Fruit fly (Drosophila melanogaster) whole organism, embryonic: Measurements from ENCODE around the gene Ir7g.

Source experiments
- Antp ChIP-seq: fragments of 200-800 bp; sonication (Bioruptor generic); optimal IDR thresholded peaks from 3 replicates; lab custom pipeline; 2016; ENCODE audit warnings: missing biosample characterization, missing genetic modification characterization
- Awh ChIP-seq: fragments of 200-800 bp; sonication (Bioruptor generic); IDR thresholded peaks from 2 replicates; pipeline ENCODE4, ENCODE4 v1.3.6; 2022; ENCODE audit warnings: missing biosample characterization, missing genetic modification characterization
- B-H2 ChIP-seq: fragments of 200-800 bp; sonication (Bioruptor generic); optimal IDR thresholded peaks from 2 replicates; lab custom pipeline; 2018; ENCODE audit warnings: missing biosample characterization, mild to moderate bottlenecking, missing genetic modification characterization
- CG10366 ChIP-seq: fragments of 200-800 bp; sonication (Bioruptor generic); IDR thresholded peaks from 2 replicates; pipeline ENCODE4 v1.3.6; 2022; ENCODE audit warnings: missing biosample characterization, missing genetic modification characterization
- CG11085 ChIP-seq: fragments of 200-800 bp; sonication (Bioruptor generic); IDR thresholded peaks from 2 replicates; pipeline ENCODE4 v1.3.6; 2022; ENCODE audit warnings: missing biosample characterization, missing genetic modification characterization
- CG14050 ChIP-seq: fragments of 200-800 bp; sonication (Bioruptor generic); IDR thresholded peaks from 3 replicates; pipeline ENCODE4 v1.3.6; 2022; ENCODE audit warnings: missing biosample characterization, missing genetic modification characterization
- CG14710 ChIP-seq: fragments of 200-800 bp; sonication (Bioruptor generic); optimal IDR thresholded peaks from 3 replicates; lab custom pipeline; 2019; ENCODE audit warnings: missing biosample characterization, mild to moderate bottlenecking, missing genetic modification characterization, moderate library complexity
- CG1529 ChIP-seq: fragments of 200-800 bp; sonication (Bioruptor generic); optimal IDR thresholded peaks from 3 replicates; lab custom pipeline; 2018; ENCODE audit warnings: missing biosample characterization, missing genetic modification characterization
- CG15479 ChIP-seq: fragments of 200-800 bp; sonication (Bioruptor generic); optimal IDR thresholded peaks from 3 replicates; lab custom pipeline; 2019; ENCODE audit warnings: missing biosample characterization, mild to moderate bottlenecking, missing genetic modification characterization, moderate library complexity
- CG17328 ChIP-seq: fragments of 200-800 bp; sonication (Bioruptor generic); IDR thresholded peaks from 2 replicates; pipeline ENCODE4 v1.3.6; 2022; ENCODE audit warnings: missing biosample characterization, missing genetic modification characterization
- CG17568 ChIP-seq: fragments of 200-800 bp; sonication (Bioruptor generic); optimal IDR thresholded peaks from 2 replicates; lab custom pipeline; 2018; ENCODE audit warnings: missing biosample characterization, mild to moderate bottlenecking, missing genetic modification characterization, moderate library complexity
- CG17802 ChIP-seq: fragments of 200-800 bp; sonication (Bioruptor generic); optimal IDR thresholded peaks from 2 replicates; lab custom pipeline; 2018; ENCODE audit warnings: missing biosample characterization, mild to moderate bottlenecking, missing genetic modification characterization, moderate library complexity
- CG18619 ChIP-seq: fragments of 200-800 bp; sonication (Bioruptor generic); optimal IDR thresholded peaks from 3 replicates; lab custom pipeline; 2017; ENCODE audit warnings: missing biosample characterization, mild to moderate bottlenecking, missing genetic modification characterization
- CG2678 ChIP-seq: fragments of 200-800 bp; sonication (Bioruptor generic); optimal IDR thresholded peaks from 3 replicates; lab custom pipeline; 2019; ENCODE audit warnings: missing biosample characterization, mild to moderate bottlenecking, missing genetic modification characterization, moderate library complexity
- CG2875 ChIP-seq: fragments of 200-800 bp; sonication (Bioruptor generic); optimal IDR thresholded peaks from 2 replicates; lab custom pipeline; 2017; ENCODE audit warnings: missing biosample characterization, mild to moderate bottlenecking, missing genetic modification characterization, missing genetic modification reagents
- CG30431 ChIP-seq: fragments of 200-800 bp; sonication (Bioruptor generic); optimal IDR thresholded peaks from 2 replicates; lab custom pipeline; 2017; ENCODE audit warnings: missing biosample characterization, missing genetic modification characterization
- CG3163 ChIP-seq: fragments of 200-800 bp; sonication (Bioruptor generic); optimal IDR thresholded peaks from 3 replicates; lab custom pipeline; 2016; ENCODE audit warnings: missing biosample characterization, missing genetic modification characterization
- CG3407 ChIP-seq: fragments of 200-800 bp; sonication (Bioruptor generic); optimal IDR thresholded peaks from 2 replicates; lab custom pipeline; 2018; ENCODE audit warnings: missing biosample characterization, mild to moderate bottlenecking, missing genetic modification characterization
- CG42726 ChIP-seq: fragments of 200-800 bp; sonication (Bioruptor generic); IDR thresholded peaks from 2 replicates; pipeline ENCODE4 v1.3.6; 2022; ENCODE audit warnings: missing biosample characterization, missing genetic modification characterization; ENCODE audit not compliant: partially characterized antibody
- CG43689 ChIP-seq: fragments of 200-800 bp; sonication (Bioruptor generic); IDR thresholded peaks from 2 replicates; pipeline ENCODE4 v1.3.6; 2022; ENCODE audit warnings: missing biosample characterization, missing genetic modification characterization
- CG5180 ChIP-seq: fragments of 200-800 bp; sonication (Bioruptor generic); optimal IDR thresholded peaks from 3 replicates; lab custom pipeline; 2017; ENCODE audit warnings: missing biosample characterization, missing genetic modification characterization, mild to moderate bottlenecking, moderate library complexity, missing genetic modification reagents
- CG6813 ChIP-seq: fragments of 200-800 bp; sonication (Bioruptor generic); optimal IDR thresholded peaks from 2 replicates; lab custom pipeline; 2017; ENCODE audit warnings: missing biosample characterization, missing genetic modification characterization, mild to moderate bottlenecking, moderate library complexity, missing genetic modification reagents
- CG6854 ChIP-seq: fragments of 200-800 bp; sonication (Bioruptor generic); optimal IDR thresholded peaks from 3 replicates; lab custom pipeline; 2017; ENCODE audit warnings: missing biosample characterization, mild to moderate bottlenecking, missing genetic modification characterization
- Dref ChIP-seq: fragments of 200-800 bp; sonication (Bioruptor generic); IDR thresholded peaks from 2 replicates; pipeline ENCODE4 v1.3.6; 2022; ENCODE audit warnings: missing biosample characterization, missing genetic modification characterization
- Drgx ChIP-seq: fragments of 200-800 bp; sonication (Bioruptor generic); IDR thresholded peaks from 2 replicates; pipeline ENCODE4 v1.3.6; 2022; ENCODE audit warnings: missing biosample characterization, missing genetic modification characterization
- Elba2 ChIP-seq: fragments of 200-800 bp; sonication (Bioruptor generic); optimal IDR thresholded peaks from 3 replicates; lab custom pipeline; 2016; ENCODE audit warnings: missing biosample characterization, missing genetic modification characterization
- Hr51 ChIP-seq, 2 experiments: fragments of 200-800 bp; sonication (Bioruptor generic); optimal IDR thresholded peaks; 2 replicates in 1 of 2; 3 replicates in 1 of 2; lab custom pipeline; 2016 to 2018; ENCODE audit warnings: missing biosample characterization in 2 of 2, missing genetic modification characterization in 2 of 2, mild to moderate bottlenecking in 1 of 2, moderate library complexity in 1 of 2
- Hsf ChIP-seq: fragments of 200-800 bp; sonication (Bioruptor generic); optimal IDR thresholded peaks from 3 replicates; lab custom pipeline; 2016; ENCODE audit warnings: missing biosample characterization, missing genetic modification characterization
- Med ChIP-seq: fragments of 200-800 bp; sonication (Bioruptor generic); peaks from one replicate; lab custom pipeline; 2016; ENCODE audit warnings: missing biosample characterization, missing genetic modification characterization, mild to moderate bottlenecking, inconsistent platforms, moderate library complexity
- Nf-YC ChIP-seq: fragments of 200-800 bp; optimal IDR thresholded peaks from 3 replicates; lab custom pipeline; 2019; ENCODE audit warnings: missing biosample characterization, mild to moderate bottlenecking, missing genetic modification characterization, moderate library complexity
- Opbp ChIP-seq: fragments of 200-800 bp; sonication (Bioruptor generic); IDR thresholded peaks from 3 replicates; pipeline ENCODE4 v1.3.6; 2022; ENCODE audit warnings: missing biosample characterization, missing genetic modification characterization; ENCODE audit not compliant: partially characterized antibody
- Xbp1 ChIP-seq: fragments of 200-800 bp; sonication (Bioruptor generic); optimal IDR thresholded peaks from 3 replicates; lab custom pipeline; 2016; ENCODE audit warnings: missing biosample characterization, mild to moderate bottlenecking, missing genetic modification characterization
- btn ChIP-seq: fragments of 200-800 bp; sonication (Bioruptor generic); optimal IDR thresholded peaks from 2 replicates; lab custom pipeline; 2016; ENCODE audit warnings: missing biosample characterization, missing genetic modification characterization
- cad ChIP-seq: fragments of >200 bp; optimal IDR thresholded peaks from 2 replicates; lab custom pipeline; 2017; ENCODE audit warnings: missing biosample characterization, missing genetic modification characterization
- en ChIP-seq: fragments of 200-800 bp; sonication (Bioruptor generic); optimal IDR thresholded peaks from 2 replicates; lab custom pipeline; 2016; ENCODE audit warnings: missing biosample characterization, missing genetic modification characterization
- fd96Cb ChIP-seq: fragments of 200-800 bp; sonication (Bioruptor generic); optimal IDR thresholded peaks from 2 replicates; lab custom pipeline; 2018; ENCODE audit warnings: missing biosample characterization, mild to moderate bottlenecking, missing genetic modification characterization, moderate library complexity
- gcm ChIP-seq: fragments of 200-800 bp; sonication (Bioruptor generic); optimal IDR thresholded peaks from 2 replicates; lab custom pipeline; 2019; ENCODE audit warnings: missing biosample characterization, mild to moderate bottlenecking, missing genetic modification characterization, moderate library complexity
- grau ChIP-seq: fragments of 200-800 bp; optimal IDR thresholded peaks from 3 replicates; lab custom pipeline; 2019; ENCODE audit warnings: missing biosample characterization, mild to moderate bottlenecking, missing genetic modification characterization, moderate library complexity
- hbn ChIP-seq: fragments of 200-800 bp; sonication (Bioruptor generic); IDR thresholded peaks from 2 replicates; pipeline ENCODE4 v1.3.6; 2022; ENCODE audit warnings: missing biosample characterization, missing genetic modification characterization; ENCODE audit not compliant: partially characterized antibody
- lov ChIP-seq, 2 experiments: fragments of 200-800 bp in 1 of 2; fragments of >200 bp in 1 of 2; sonication (Bioruptor generic) in 1 of 2; IDR thresholded peaks in 1 of 2; optimal IDR thresholded peaks in 1 of 2; 2 replicates in 1 of 2; 3 replicates in 1 of 2; pipeline versions ENCODE4 v1.3.6 to Lab custom; 2017 to 2022; ENCODE audit warnings: missing biosample characterization in 1 of 2, missing genetic modification characterization in 1 of 2
- nerfin-2 ChIP-seq: fragments of 200-800 bp; sonication (Bioruptor generic); IDR thresholded peaks from 2 replicates; pipeline ENCODE4 v1.3.6; 2022; ENCODE audit warnings: missing biosample characterization, missing genetic modification characterization; ENCODE audit not compliant: partially characterized antibody
- repo ChIP-seq: fragments of 200-800 bp; sonication (Bioruptor generic); optimal IDR thresholded peaks from 2 replicates; lab custom pipeline; 2016; ENCODE audit warnings: missing biosample characterization, missing genetic modification characterization
- scrt ChIP-seq: fragments of 200-800 bp; sonication (Bioruptor generic); optimal IDR thresholded peaks from 2 replicates; lab custom pipeline; 2018; ENCODE audit warnings: missing biosample characterization, mild to moderate bottlenecking, missing genetic modification characterization, moderate library complexity
- so ChIP-seq: fragments of 200-800 bp; sonication (Bioruptor generic); IDR thresholded peaks from 3 replicates; pipeline ENCODE4 v1.3.6; 2022; ENCODE audit warnings: missing biosample characterization, missing genetic modification characterization
- sqz ChIP-seq: fragments of 200-800 bp; sonication (Bioruptor generic); optimal IDR thresholded peaks from 3 replicates; lab custom pipeline; 2018; ENCODE audit warnings: missing biosample characterization, mild to moderate bottlenecking, missing genetic modification characterization
- stwl ChIP-seq: fragments of 200-800 bp; sonication (Bioruptor generic); optimal IDR thresholded peaks from 3 replicates; lab custom pipeline; 2018; ENCODE audit warnings: missing biosample characterization, mild to moderate bottlenecking, missing genetic modification characterization, moderate library complexity
- tgo ChIP-seq: fragments of 200-800 bp; sonication (Bioruptor generic); IDR thresholded peaks from 3 replicates; pipeline ENCODE4 v1.3.6; 2022; ENCODE audit warnings: missing biosample characterization, missing genetic modification characterization
- tx ChIP-seq: fragments of 200-800 bp; sonication (Bioruptor generic); optimal IDR thresholded peaks from 2 replicates; lab custom pipeline; 2016; ENCODE audit warnings: missing biosample characterization, missing genetic modification characterization
- usp ChIP-seq: fragments of >200 bp; optimal IDR thresholded peaks from 2 replicates; lab custom pipeline; 2017; ENCODE audit warnings: missing biosample characterization, missing genetic modification characterization
- yki ChIP-seq: fragments of >200 bp; optimal IDR thresholded peaks from 3 replicates; lab custom pipeline; 2018

Gene Ir7g

dm6 chrX:7934679-7935078 lies 50.2 kb downstream of the Ir7g start, which contains the start of gene RpS14b (continued):
- peak; percentile 47 for TF ChIP-seq CG6813 (GFP tag; lab: Kevin White, UChicago)
- peak; percentile 40 for TF ChIP-seq CG3407 (GFP tag; lab: Kevin White, UChicago)
- peak; percentile 8; the same call in 1 of the 2 replicates for TF ChIP-seq CG43689 (GFP tag; lab: Robert Waterston, UW)
- TF ChIP-seq Awh (GFP tag; lab: Robert Waterston, UW): no peak
- peak; percentile 96 for TF ChIP-seq Med (GFP tag; lab: Kevin White, UChicago)
- TF ChIP-seq CG6854 (GFP tag; lab: Kevin White, UChicago): peak; percentile 32
- peak; percentile 72; the same call in 1 of the 3 replicates for TF ChIP-seq so (GFP tag; lab: Robert Waterston, UW)
- TF ChIP-seq Xbp1 (GFP tag; lab: Kevin White, UChicago): peak; percentile 62
- peak; percentile 66 for TF ChIP-seq hbn (GFP tag; lab: Robert Waterston, UW)
- peak; percentile 31 for TF ChIP-seq CG2678 (tag; lab: Kevin White, UChicago)
- peak; percentile 28 for TF ChIP-seq repo (GFP tag; lab: Kevin White, UChicago)
- peak; percentile 36 for TF ChIP-seq grau (tag; lab: Kevin White, UChicago)
- peak; percentile 57 for TF ChIP-seq CG18619 (GFP tag; lab: Kevin White, UChicago)
- TF ChIP-seq gcm (GFP tag; lab: Kevin White, UChicago): peak; percentile 18
- no peak for TF ChIP-seq usp
- TF ChIP-seq CG15479 (GFP tag; lab: Kevin White, UChicago): peak; percentile 81
- peak; percentile 78 for TF ChIP-seq Opbp
- peak; percentile 54 for TF ChIP-seq Antp (GFP tag; lab: Kevin White, UChicago)
- peak; percentile 79 for TF ChIP-seq CG17328
- peak; percentile 70; the same call in 1 of the 2 replicates for TF ChIP-seq CG42726 (GFP tag; lab: Robert Waterston, UW)
- TF ChIP-seq Hsf (GFP tag; lab: Kevin White, UChicago): peak; percentile 70
- no peak for TF ChIP-seq cad (GFP tag; lab: Kevin White, UChicago)
- peak; percentile 58 for TF ChIP-seq CG14050 (GFP tag; lab: Robert Waterston, UW)
- TF ChIP-seq btn: peak; percentile 7
- TF ChIP-seq CG30431 (GFP tag; lab: Kevin White, UChicago): no peak
- TF ChIP-seq scrt (GFP tag; lab: Kevin White, UChicago): peak; percentile 51
- TF ChIP-seq CG3163 (GFP tag; lab: Kevin White, UChicago): peak; percentile 9
- no peak for TF ChIP-seq CG1529 (GFP tag; lab: Kevin White, UChicago)
- TF ChIP-seq CG2875 (GFP tag; lab: Kevin White, UChicago): peak; percentile 43
- peak; percentile 1 for TF ChIP-seq tx (GFP tag; lab: Kevin White, UChicago)
- peak; percentile 8 for TF ChIP-seq CG17568 (GFP tag; lab: Kevin White, UChicago)
- peak; percentile 77 for TF ChIP-seq sqz (GFP tag; lab: Kevin White, UChicago)
- TF ChIP-seq Elba2 (GFP tag; lab: Kevin White, UChicago): no peak
- TF ChIP-seq fd96Cb (tag; lab: Kevin White, UChicago): no peak
- TF ChIP-seq CG14710 (tag; lab: Kevin White, UChicago): peak; percentile 54
- no peak for TF ChIP-seq CG5180 (GFP tag; lab: Kevin White, UChicago)
- TF ChIP-seq stwl: peak; percentile 61
- peak; percentile 58 for TF ChIP-seq CG10366 (GFP tag; lab: Robert Waterston, UW)
- TF ChIP-seq Nf-YC (tag; lab: Kevin White, UChicago): peak; percentile 69
- no peak for TF ChIP-seq lov (optimal IDR thresholded peaks at IDR 0.05; lab: Kevin White, UChicago)
- peak; percentile 79; the same call in 2 of the 3 replicates for TF ChIP-seq lov (GFP tag; IDR thresholded peaks at IDR 0.05; lab: Robert Waterston, UW)
- no peak for TF ChIP-seq en
- TF ChIP-seq CG17802: no peak
- TF ChIP-seq yki: no peak
- TF ChIP-seq Hr51 (GFP tag; optimal IDR thresholded peaks at IDR 0.05; lab: Kevin White, UChicago): peak; percentile 29 to 63
- TF ChIP-seq CG11085 (GFP tag; lab: Robert Waterston, UW): peak; percentile 68
- TF ChIP-seq B-H2 (GFP tag; lab: Kevin White, UChicago): peak; percentile 87
- peak; percentile 88 for TF ChIP-seq Dref
- TF ChIP-seq tgo: peak; percentile 56; the same call in 2 of the 3 replicates
- TF ChIP-seq nerfin-2 (GFP tag; lab: Robert Waterston, UW): 0 out of 2 replicates have a peak, but pooled peaks have one; percentile 38
- TF ChIP-seq Drgx (GFP tag; lab: Robert Waterston, UW): no peak
